Worm (Caenorhabditis elegans) whole organism, young adult: ENCODE data around the gene ZK822.9.

Experiments
- F39B2.1 ChIP-seq: fragments of 200-800 bp; sonication (Bioruptor generic); IDR thresholded peaks from 2 replicates; pipeline ENCODE4 v1.3.6; 2022; ENCODE audit warnings: missing genetic modification reagents, missing genetic modification characterization, missing compliant biosample characterization
- attf-5 ChIP-seq: fragments of 200-800 bp; sonication (Bioruptor generic); optimal IDR thresholded peaks from 2 replicates; lab custom pipeline; 2018; ENCODE audit warnings: mild to moderate bottlenecking, missing genetic modification characterization, missing compliant biosample characterization
- ztf-3 ChIP-seq: fragments of 200-800 bp; sonication (Bioruptor generic); optimal IDR thresholded peaks from 2 replicates; lab custom pipeline; 2018; ENCODE audit warnings: mild to moderate bottlenecking, missing genetic modification characterization, missing compliant biosample characterization

DNA sequence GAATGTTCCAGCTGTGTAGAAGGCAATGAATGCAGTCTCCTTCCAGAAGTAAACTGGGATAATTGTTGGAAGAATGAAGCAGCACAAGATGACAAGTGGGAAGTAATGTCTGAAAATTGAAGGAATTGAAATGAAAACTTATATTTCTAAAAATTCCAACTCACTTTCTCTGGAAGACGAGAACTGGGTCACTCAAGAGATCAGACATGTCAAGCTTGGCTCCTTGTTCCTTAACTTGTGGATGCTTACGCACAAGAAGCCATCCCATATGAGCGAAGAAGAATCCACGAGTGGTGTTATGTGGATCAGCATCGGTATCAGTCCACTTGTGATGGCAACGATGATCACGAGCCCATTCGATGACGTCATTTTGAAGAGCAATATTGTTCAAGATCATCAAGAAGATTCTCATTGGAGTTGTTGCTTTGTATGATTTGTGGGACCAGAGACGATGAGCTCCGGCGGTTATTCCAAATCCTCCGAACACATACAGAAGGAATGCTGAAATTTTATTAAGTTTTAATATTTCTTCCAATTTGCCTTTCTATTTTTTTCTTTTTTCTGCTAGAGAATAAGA is 1.4 kb upstream of the ZK822.9 start:
- TF ChIP-seq F39B2.1 (GFP tag; lab: Robert Waterston, UW) (no peak), ztf-3 (GFP tag; lab: Kevin White, UChicago) (no peak), attf-5 (GFP tag; lab: Kevin White, UChicago) (no peak)
